Worm (Caenorhabditis elegans): ENCODE data around the gene dsl-4.

DNA sequence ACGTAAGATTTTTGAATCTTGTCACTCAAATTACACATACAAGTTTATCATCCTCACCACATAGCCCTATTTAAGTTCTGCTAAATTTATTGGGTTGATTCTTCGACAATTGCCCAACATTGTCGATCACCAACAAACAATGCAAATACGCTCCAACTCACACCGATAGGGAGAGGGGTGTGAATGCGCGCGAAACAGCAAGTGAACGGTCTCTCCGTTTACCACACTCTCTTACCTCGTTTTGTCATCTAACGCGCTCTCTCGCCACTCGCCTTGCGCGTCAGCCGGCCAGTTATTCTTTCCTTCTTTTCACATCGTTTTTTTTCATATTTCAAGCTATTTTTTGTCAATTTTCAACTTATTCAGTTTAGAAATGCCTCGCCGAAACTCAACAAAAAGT, 11.8 kb downstream of the dsl-4 start, which contains the start of gene F16B12.6:
- TF ChIP-seq pqm-1 (tag; optimal IDR thresholded peaks at IDR 0.05): no peak
- TF ChIP-seq ztf-11 (tag; optimal IDR thresholded peaks at IDR 0.05): no peak
- TF ChIP-seq lin-39 (tag; optimal IDR thresholded peaks at IDR 0.05): no peak
- TF ChIP-seq snpc-4 (tag; optimal IDR thresholded peaks at IDR 0.05): peak; percentile 72
- no peak for TF ChIP-seq zag-1 (tag; optimal IDR thresholded peaks at IDR 0.05)
- TF ChIP-seq lin-13 (GFP tag; optimal IDR thresholded peaks at IDR 0.05): peak; percentile 78
- TF ChIP-seq ces-1 (GFP tag; optimal IDR thresholded peaks at IDR 0.05): no peak
- TF ChIP-seq C16A3.4 (tag; optimal IDR thresholded peaks at IDR 0.05): peak; percentile 79
- peak; percentile 19 for TF ChIP-seq unc-130 (tag; optimal IDR thresholded peaks at IDR 0.05)
